Fruit fly (Drosophila melanogaster): ENCODE data around the gene CG42818.

The CG42818 gene

dm6 chr2L:16251598-16252131, 9.9 kb downstream of the CG42818 start, which contains the start of gene CG46309 (continued):
- TF ChIP-seq da (GFP tag; optimal IDR thresholded peaks at IDR 0.05) (no peak), oc (tag; optimal IDR thresholded peaks at IDR 0.05) (no peak), Bteb2 (GFP tag; optimal IDR thresholded peaks at IDR 0.05) (peak; percentile 69), CG13296 (GFP tag; optimal IDR thresholded peaks at IDR 0.05) (peak; percentile 33), sd (tag; optimal IDR thresholded peaks at IDR 0.05) (no peak), CG13775 (GFP tag; optimal IDR thresholded peaks at IDR 0.05) (no peak), CTCF (GFP tag; optimal IDR thresholded peaks at IDR 0.05) (no peak), Fer2 (tag; optimal IDR thresholded peaks at IDR 0.05) (no peak), wek (GFP tag; optimal IDR thresholded peaks at IDR 0.05) (no peak), her (GFP tag; optimal IDR thresholded peaks at IDR 0.05) (peak; percentile 7), CG4282 (GFP tag; optimal IDR thresholded peaks at IDR 0.05) (no peak), az2 (GFP tag; optimal IDR thresholded peaks at IDR 0.05) (no peak), CG32532 (GFP tag; IDR thresholded peaks at IDR 0.05) (no peak), Ets65A (GFP tag) (peak; percentile 62), CG4854 (GFP tag; optimal IDR thresholded peaks at IDR 0.05) (no peak), CG12071 (GFP tag; optimal IDR thresholded peaks at IDR 0.05) (no peak), CG10979 (tag; optimal IDR thresholded peaks at IDR 0.05) (no peak), CG10462 (GFP tag; optimal IDR thresholded peaks at IDR 0.05) (no peak), NC2β (GFP tag; optimal IDR thresholded peaks at IDR 0.05) (no peak), ERR (GFP tag; optimal IDR thresholded peaks at IDR 0.05) (no peak), CG14965 (GFP tag; optimal IDR thresholded peaks at IDR 0.05; ENCODE audit: borderline replicate concordance) (no peak), kah (GFP tag; optimal IDR thresholded peaks at IDR 0.05) (no peak), CG18476 (GFP tag; optimal IDR thresholded peaks at IDR 0.05) (peak; percentile 19), HmgZ (tag; optimal IDR thresholded peaks at IDR 0.05) (peak; percentile 46), jigr1 (GFP tag; IDR thresholded peaks at IDR 0.05) (no peak), Ada2b (GFP tag; IDR thresholded peaks at IDR 0.05) (no peak)

- no peak for TF ChIP-seq CG14965 (GFP tag; optimal IDR thresholded peaks at IDR 0.05; ENCODE audit: borderline replicate concordance)
- peak; percentile 88 for TF ChIP-seq sd (tag; optimal IDR thresholded peaks at IDR 0.05)
- TF ChIP-seq yki (optimal IDR thresholded peaks at IDR 0.05) = no peak
- TF ChIP-seq ftz-f1 (GFP tag; optimal IDR thresholded peaks at IDR 0.05) = peak; percentile 8
- no peak for TF ChIP-seq HLH54F (GFP tag; optimal IDR thresholded peaks at IDR 0.05)
- TF ChIP-seq Nf-YC (tag; optimal IDR thresholded peaks at IDR 0.05) = peak; percentile 5
- no peak for TF ChIP-seq chif (GFP tag; optimal IDR thresholded peaks at IDR 0.05)
- peak; percentile 16 for TF ChIP-seq Blimp-1 (GFP tag; optimal IDR thresholded peaks at IDR 0.05)
- TF ChIP-seq sug (tag; optimal IDR thresholded peaks at IDR 0.05) = peak; percentile 26
- TF ChIP-seq CG34376 (GFP tag; optimal IDR thresholded peaks at IDR 0.05) = peak; percentile 36
- TF ChIP-seq chinmo (GFP tag; IDR thresholded peaks at IDR 0.05; ENCODE audit: partially characterized antibody) = 0 out of 4 replicates have a peak, but pooled peaks have one; percentile 50
- no peak for TF ChIP-seq CG14441 (GFP tag; IDR thresholded peaks at IDR 0.05)
- TF ChIP-seq ems (GFP tag; optimal IDR thresholded peaks at IDR 0.05) = no peak
- peak; percentile 16 for TF ChIP-seq BtbVII (GFP tag; optimal IDR thresholded peaks at IDR 0.05)
- TF ChIP-seq zen (tag; optimal IDR thresholded peaks at IDR 0.05) = no peak
- TF ChIP-seq ato (GFP tag; IDR thresholded peaks at IDR 0.05; ENCODE audit: partially characterized antibody) = no peak
- peak in 1 of 2 experiments; percentile 35 for TF ChIP-seq Trl (optimal IDR thresholded peaks at IDR 0.05)
- TF ChIP-seq Trl (GFP tag; optimal IDR thresholded peaks at IDR 0.05) = no peak
- no peak for TF ChIP-seq NK7.1 (GFP tag; optimal IDR thresholded peaks at IDR 0.05)
- TF ChIP-seq CG8924 (tag; optimal IDR thresholded peaks at IDR 0.05) = no peak
- TF ChIP-seq kni (GFP tag; optimal IDR thresholded peaks at IDR 0.05) = peak; percentile 48
- no peak for TF ChIP-seq D19B (GFP tag; optimal IDR thresholded peaks at IDR 0.05)
- TF ChIP-seq CG12744 (GFP tag; optimal IDR thresholded peaks at IDR 0.05) = no peak
- no peak for TF ChIP-seq Dip2 (GFP tag; IDR thresholded peaks at IDR 0.05)
- TF ChIP-seq Pdp1 (GFP tag; optimal IDR thresholded peaks at IDR 0.05) = peak in 1 of 2 experiments; percentile 87
- TF ChIP-seq Max (GFP tag; optimal IDR thresholded peaks at IDR 0.05) = no peak
Observed at dm6 chr2L:16255232-16256117, 13.7 kb downstream of the CG42818 start.
